Fruit fly (Drosophila melanogaster): ENCODE results near the gene CG13931.
A peak's percentile ranks its signal among the peaks of the same experiment; 100 is the strongest.

The CG13931 gene

DNA sequence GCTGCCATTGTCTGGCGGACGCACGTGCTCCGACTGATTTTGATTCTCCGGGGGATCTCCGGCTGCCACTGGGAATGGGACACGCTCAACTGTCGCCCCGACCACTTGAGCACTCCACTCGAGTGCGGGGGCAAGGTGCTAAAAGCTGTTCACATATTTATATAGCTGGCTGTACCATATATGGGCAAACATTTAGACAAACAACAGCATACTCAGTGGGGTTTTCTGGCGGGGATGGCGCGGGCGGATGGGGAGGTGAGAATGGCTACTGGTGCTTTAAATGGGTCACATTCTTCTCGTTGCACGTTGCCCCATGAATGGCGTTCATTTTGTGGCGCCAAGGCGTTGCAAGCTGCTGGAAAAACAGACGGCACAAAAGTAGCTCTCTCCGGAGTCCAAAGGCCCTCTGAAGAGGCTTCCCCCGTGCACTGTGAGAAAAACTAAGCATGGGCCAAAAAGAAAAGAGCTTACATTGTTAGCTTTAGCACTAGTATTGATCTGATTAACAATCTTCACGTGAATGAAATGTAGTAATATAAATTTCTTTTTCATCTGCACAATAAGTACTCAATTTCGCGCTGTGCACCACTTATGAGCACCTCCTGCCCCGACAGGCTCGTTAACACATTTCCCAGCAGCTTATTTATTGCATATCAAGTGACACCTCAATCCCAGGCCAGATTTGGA is 11.3 kb downstream of the CG13931 start (continued):
- no peak for TF ChIP-seq Hr38 (GFP tag; optimal IDR thresholded peaks at IDR 0.05)
- peak; percentile 23 for TF ChIP-seq fd85E (GFP tag; optimal IDR thresholded peaks at IDR 0.05)
- peak; percentile 80 for TF ChIP-seq Eip75B (GFP tag; optimal IDR thresholded peaks at IDR 0.05)
- TF ChIP-seq CG11762 (GFP tag; optimal IDR thresholded peaks at IDR 0.05; ENCODE audit: insufficient read depth), result peak; percentile 68
- peak; percentile 78 for TF ChIP-seq acj6 (GFP tag; optimal IDR thresholded peaks at IDR 0.05)
- peak; percentile 88 for TF ChIP-seq CG6163 (GFP tag; IDR thresholded peaks at IDR 0.05)
- TF ChIP-seq Sox14 (GFP tag; optimal IDR thresholded peaks at IDR 0.05), result peak; percentile 75
- TF ChIP-seq achi (GFP tag; optimal IDR thresholded peaks at IDR 0.05), result peak; percentile 78
- TF ChIP-seq CG11902 (GFP tag; optimal IDR thresholded peaks at IDR 0.05), result peak; percentile 67
- peak; percentile 72 for TF ChIP-seq Gug (GFP tag; IDR thresholded peaks at IDR 0.05)
- peak; percentile 67 for TF ChIP-seq CG9139 (GFP tag; optimal IDR thresholded peaks at IDR 0.05)
- TF ChIP-seq CG15336 (GFP tag; IDR thresholded peaks at IDR 0.05), result peak; percentile 75
- peak; percentile 14 for TF ChIP-seq Ets21C (GFP tag; optimal IDR thresholded peaks at IDR 0.05)
- peak; percentile 93 for TF ChIP-seq Eip78C (GFP tag)
- peak; percentile 87 for TF ChIP-seq CG3919 (GFP tag; optimal IDR thresholded peaks at IDR 0.05)
- peak; percentile 80 for TF ChIP-seq Hr4 (GFP tag; optimal IDR thresholded peaks at IDR 0.05)
- peak; percentile 46 for TF ChIP-seq Sox15 (GFP tag; optimal IDR thresholded peaks at IDR 0.05)
- TF ChIP-seq CG16779 (tag; optimal IDR thresholded peaks at IDR 0.05), result peak; percentile 56
- TF ChIP-seq CG3032 (tag; optimal IDR thresholded peaks at IDR 0.05), result peak; percentile 78
- TF ChIP-seq fd59A (GFP tag; optimal IDR thresholded peaks at IDR 0.05), result peak; percentile 67
- peak; percentile 85 for TF ChIP-seq eg (GFP tag; IDR thresholded peaks at IDR 0.05)
- TF ChIP-seq Blimp-1 (GFP tag; optimal IDR thresholded peaks at IDR 0.05), result peak; percentile 20
- peak; percentile 81 for TF ChIP-seq spab (GFP tag; optimal IDR thresholded peaks at IDR 0.05)
- TF ChIP-seq topi (GFP tag; optimal IDR thresholded peaks at IDR 0.05), result peak; percentile 72
- peak; percentile 80 for TF ChIP-seq fkh (GFP tag; optimal IDR thresholded peaks at IDR 0.05)
- peak; percentile 75 for TF ChIP-seq dsx (GFP tag; optimal IDR thresholded peaks at IDR 0.05; ENCODE audit: poor library complexity, severe bottlenecking)
- TF ChIP-seq svp (GFP tag), result peak; percentile 78

dm6 chr3L:1688569-1688968 is 13.6 kb downstream of the CG13931 start:
- TF ChIP-seq CG6163 (GFP tag; IDR thresholded peaks at IDR 0.05) (peak; percentile 44; the same call in 2 of the 3 replicates), Eip78C (GFP tag) (peak; percentile 49), eg (GFP tag; IDR thresholded peaks at IDR 0.05) (peak; percentile 34; the same call in 1 of the 3 replicates), lz (GFP tag; optimal IDR thresholded peaks at IDR 0.05) (no peak), Eip75B (GFP tag; optimal IDR thresholded peaks at IDR 0.05) (peak; percentile 11), CG1621 (tag; optimal IDR thresholded peaks at IDR 0.05) (peak; percentile 46), svp (GFP tag) (peak; percentile 20), CG6792 (GFP tag; optimal IDR thresholded peaks at IDR 0.05) (no peak)

- TF ChIP-seq CG15336 (GFP tag; IDR thresholded peaks at IDR 0.05) (peak; percentile 61), CG3919 (GFP tag; optimal IDR thresholded peaks at IDR 0.05) (no peak), Ets21C (GFP tag; optimal IDR thresholded peaks at IDR 0.05) (no peak), Hr4 (GFP tag; optimal IDR thresholded peaks at IDR 0.05) (peak; percentile 64), Ets96B (tag; optimal IDR thresholded peaks at IDR 0.05) (peak; percentile 17), pdm3 (GFP tag; optimal IDR thresholded peaks at IDR 0.05) (no peak), Sox15 (GFP tag; optimal IDR thresholded peaks at IDR 0.05) (no peak), CG6276 (GFP tag; optimal IDR thresholded peaks at IDR 0.05) (peak; percentile 55), dac (GFP tag; optimal IDR thresholded peaks at IDR 0.05) (no peak), CG9139 (GFP tag; optimal IDR thresholded peaks at IDR 0.05) (no peak), Hr39 (GFP tag; optimal IDR thresholded peaks at IDR 0.05) (no peak), svp (GFP tag) (no peak), Sox102F (GFP tag; optimal IDR thresholded peaks at IDR 0.05) (no peak), Eip78C (GFP tag) (peak; percentile 72), CG4318 (GFP tag; optimal IDR thresholded peaks at IDR 0.05) (peak; percentile 39), Eip93F (GFP tag; optimal IDR thresholded peaks at IDR 0.05) (no peak), CG3032 (tag; optimal IDR thresholded peaks at IDR 0.05) (no peak), achi (GFP tag; optimal IDR thresholded peaks at IDR 0.05) (no peak), CG10669 (GFP tag; optimal IDR thresholded peaks at IDR 0.05) (no peak), cyc (GFP tag; optimal IDR thresholded peaks at IDR 0.05) (no peak), Lpt (GFP tag; optimal IDR thresholded peaks at IDR 0.05) (peak; percentile 10), OdsH (GFP tag; optimal IDR thresholded peaks at IDR 0.05) (peak; percentile 8), Blimp-1 (GFP tag; optimal IDR thresholded peaks at IDR 0.05) (no peak), CG7368 (GFP tag; optimal IDR thresholded peaks at IDR 0.05) (no peak), fd59A (GFP tag; optimal IDR thresholded peaks at IDR 0.05) (no peak), Sox14 (GFP tag; optimal IDR thresholded peaks at IDR 0.05) (no peak), fd85E (GFP tag; optimal IDR thresholded peaks at IDR 0.05) (no peak), CG8319 (GFP tag; optimal IDR thresholded peaks at IDR 0.05) (no peak), net (GFP tag; optimal IDR thresholded peaks at IDR 0.05) (no peak), Hr38 (GFP tag; optimal IDR thresholded peaks at IDR 0.05) (no peak), CG8119 (GFP tag; IDR thresholded peaks at IDR 0.05) (peak; percentile 58)
These were observed 14.0 kb downstream of the CG13931 start for dm6 chr3L:1688161-1688560.
